Worm (Caenorhabditis elegans) whole organism, late embryonic: Measurements from ENCODE around the gene ZK652.8.

Source experiments
- ahr-1 ChIP-seq: sonication (generic microtip); optimal IDR thresholded peaks from 2 replicates; lab custom pipeline; 2016; ENCODE audit warnings: missing genetic modification characterization, missing compliant biosample characterization
- ama-1 ChIP-seq: fragments of 150-350 bp; optimal IDR thresholded peaks from 2 replicates; lab custom pipeline; 2014
- ceh-24 ChIP-seq: sonication (generic microtip); optimal IDR thresholded peaks from 2 replicates; lab custom pipeline; 2016; ENCODE audit warnings: mild to moderate bottlenecking, missing genetic modification characterization, missing compliant biosample characterization
- ceh-34 ChIP-seq: sonication (generic microtip); optimal IDR thresholded peaks from 2 replicates; lab custom pipeline; 2016; ENCODE audit warnings: mild to moderate bottlenecking, missing genetic modification characterization, missing compliant biosample characterization
- ceh-9 ChIP-seq: sonication (generic microtip); optimal IDR thresholded peaks from 2 replicates; lab custom pipeline; 2016; ENCODE audit warnings: mild to moderate bottlenecking, missing genetic modification characterization, inconsistent platforms, missing compliant biosample characterization
- hlh-30 ChIP-seq: sonication (generic microtip); optimal IDR thresholded peaks from 2 replicates; lab custom pipeline; 2017; ENCODE audit warnings: antibody characterized with exemption, missing genetic modification characterization, missing compliant biosample characterization; ENCODE audit not compliant: insufficient read depth
- nhr-11 ChIP-seq: fragments of 150-350 bp; optimal IDR thresholded peaks from 2 replicates; lab custom pipeline; 2014; ENCODE audit warnings: missing biosample characterization, missing genetic modification characterization
- odd-2 ChIP-seq: sonication (generic microtip); optimal IDR thresholded peaks from 2 replicates; lab custom pipeline; 2017; ENCODE audit warnings: antibody characterized with exemption, mild to moderate bottlenecking, missing genetic modification characterization, missing compliant biosample characterization
- tbx-7 ChIP-seq: sonication (generic microtip); optimal IDR thresholded peaks from 2 replicates; lab custom pipeline; 2016; ENCODE audit warnings: missing genotype, missing genetic modification characterization, missing compliant biosample characterization

DNA sequence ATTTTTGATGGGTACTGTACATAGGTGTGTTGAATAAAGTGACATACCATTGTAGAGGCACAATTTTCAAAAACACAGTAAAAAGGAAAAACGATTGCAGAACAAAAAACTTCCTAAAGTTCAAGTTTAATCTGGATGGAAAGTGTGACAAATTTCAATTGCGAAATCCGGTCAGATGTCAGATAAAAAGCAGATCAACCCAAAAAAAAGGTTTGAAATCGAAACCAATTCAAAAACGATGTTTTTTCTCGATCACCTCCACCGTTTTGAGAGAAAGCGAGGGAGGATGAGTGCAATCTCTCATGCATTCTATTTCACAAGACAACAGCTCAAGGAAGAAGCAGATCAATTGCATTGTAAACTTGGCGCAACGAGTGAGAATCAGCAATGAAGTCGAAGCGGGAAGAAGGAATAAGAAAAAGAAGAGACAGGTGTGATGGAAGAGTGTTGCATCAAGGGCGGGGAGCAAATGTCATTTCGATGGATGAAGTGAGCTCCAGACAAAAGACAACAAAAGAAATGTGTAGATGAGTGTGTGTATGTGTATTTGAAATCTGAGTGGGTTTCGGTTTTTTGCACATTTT, 36.8 kb upstream of the ZK652.8 start:
- TF ChIP-seq ama-1 (lab: Kevin White, UChicago) (no peak), ceh-24 (tag; lab: Kevin White, UChicago) (no peak), hlh-30 (tag; lab: Kevin White, UChicago) (no peak), nhr-11 (tag; lab: Kevin White, UChicago) (no peak), ceh-9 (no peak), odd-2 (tag; lab: Kevin White, UChicago) (no peak), ahr-1 (tag; lab: Kevin White, UChicago) (no peak), tbx-7 (no peak), ceh-34 (tag; lab: Kevin White, UChicago) (no peak)
